Fruit fly (Drosophila melanogaster) S2 (cell line): Measurements from ENCODE around the gene CG31673.

ENCODE experiments used
- CG8478 ChIP-seq: fragments of >200 bp; optimal IDR thresholded peaks from 2 replicates; lab custom pipeline; 2018
- CTCF ChIP-seq, 2 experiments: fragments of >200 bp; optimal IDR thresholded peaks; 2 replicates each; lab custom pipeline; 2018

DNA sequence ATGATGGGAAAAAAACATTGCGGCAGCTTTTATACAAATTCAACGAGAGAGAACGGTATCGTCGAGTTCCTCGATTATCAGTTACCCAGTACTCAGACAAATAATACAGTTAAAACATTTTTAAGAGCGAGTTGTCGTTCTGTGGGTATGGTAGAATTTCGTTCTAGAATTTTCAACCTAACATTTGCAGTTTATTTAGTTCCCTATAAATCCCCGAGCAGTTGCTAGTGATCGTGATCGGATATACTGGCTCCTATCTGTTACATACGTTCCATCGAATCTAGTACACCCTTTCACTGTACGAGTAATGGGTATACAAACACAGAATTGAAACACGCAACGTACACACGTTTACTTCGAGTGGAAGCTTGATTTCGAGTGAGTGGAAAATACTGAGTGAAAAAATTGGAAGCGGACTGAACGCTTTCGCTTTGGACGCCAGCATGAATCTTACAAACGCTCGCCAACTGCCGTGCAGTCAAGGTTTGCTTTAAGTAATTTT lies 35.4 kb downstream of the CG31673 start, which contains the start of gene CG9338:
- TF ChIP-seq CG8478 (lab: Kevin White, UChicago) (no peak), CTCF (optimal IDR thresholded peaks at IDR 0.05; lab: Kevin White, UChicago) (no peak)
